Fruit fly (Drosophila melanogaster): Measurements from ENCODE around the gene CG5043.
A peak's percentile ranks its signal among the peaks of the same experiment; 100 is the strongest.

The CG5043 gene

dm6 chr2L:17427187-17427586, 6.5 kb upstream of the CG5043 start (continued):
- TF ChIP-seq Sox102F (GFP tag; optimal IDR thresholded peaks at IDR 0.05) (peak; percentile 4), cyc (GFP tag; optimal IDR thresholded peaks at IDR 0.05) (no peak), CG6163 (GFP tag; IDR thresholded peaks at IDR 0.05) (0 out of 3 replicates have a peak, but pooled peaks have one; percentile 33), CG10631 (GFP tag; optimal IDR thresholded peaks at IDR 0.05) (peak; percentile 23), CG6808 (GFP tag; optimal IDR thresholded peaks at IDR 0.05) (peak; percentile 41), pdm3 (GFP tag; optimal IDR thresholded peaks at IDR 0.05) (peak; percentile 3), net (GFP tag; optimal IDR thresholded peaks at IDR 0.05) (peak; percentile 7), Smox (GFP tag; optimal IDR thresholded peaks at IDR 0.05) (peak; percentile 10), CG3032 (tag; optimal IDR thresholded peaks at IDR 0.05) (peak; percentile 26), fkh (GFP tag; optimal IDR thresholded peaks at IDR 0.05) (no peak), Sox14 (GFP tag; optimal IDR thresholded peaks at IDR 0.05) (peak; percentile 32), CG4318 (GFP tag; optimal IDR thresholded peaks at IDR 0.05) (peak; percentile 52), Eip75B (GFP tag; optimal IDR thresholded peaks at IDR 0.05) (peak; percentile 2), Sox15 (GFP tag; optimal IDR thresholded peaks at IDR 0.05) (peak; percentile 1), topi (GFP tag; optimal IDR thresholded peaks at IDR 0.05) (no peak), CG8632 (GFP tag; optimal IDR thresholded peaks at IDR 0.05) (peak; percentile 20), CG7368 (GFP tag; optimal IDR thresholded peaks at IDR 0.05) (no peak), Ets96B (tag; optimal IDR thresholded peaks at IDR 0.05) (peak; percentile 40), esn (GFP tag; optimal IDR thresholded peaks at IDR 0.05) (peak; percentile 37), CG6792 (GFP tag; optimal IDR thresholded peaks at IDR 0.05) (no peak), CG11294 (GFP tag; IDR thresholded peaks at IDR 0.05) (no peak), CG3919 (GFP tag; optimal IDR thresholded peaks at IDR 0.05) (peak; percentile 17), salr (GFP tag; optimal IDR thresholded peaks at IDR 0.05) (peak in 1 of 2 experiments; percentile 26), CG11902 (GFP tag; optimal IDR thresholded peaks at IDR 0.05) (no peak), fd85E (GFP tag; optimal IDR thresholded peaks at IDR 0.05) (no peak)

- TF ChIP-seq CG6854 (GFP tag; optimal IDR thresholded peaks at IDR 0.05) (peak; percentile 25), vri (GFP tag; optimal IDR thresholded peaks at IDR 0.05) (peak; percentile 63), CG11902 (GFP tag; optimal IDR thresholded peaks at IDR 0.05) (no peak), acj6 (GFP tag; optimal IDR thresholded peaks at IDR 0.05) (no peak), CG10669 (GFP tag; optimal IDR thresholded peaks at IDR 0.05) (peak; percentile 28), Blimp-1 (GFP tag; optimal IDR thresholded peaks at IDR 0.05) (no peak), CG6808 (GFP tag; optimal IDR thresholded peaks at IDR 0.05) (peak; percentile 63), CG8632 (GFP tag; optimal IDR thresholded peaks at IDR 0.05) (no peak), CG9139 (GFP tag; optimal IDR thresholded peaks at IDR 0.05) (peak; percentile 81), pdm3 (GFP tag; optimal IDR thresholded peaks at IDR 0.05) (peak; percentile 7), OdsH (GFP tag; optimal IDR thresholded peaks at IDR 0.05) (no peak), CG16779 (tag; optimal IDR thresholded peaks at IDR 0.05) (peak; percentile 44), Hr38 (GFP tag; optimal IDR thresholded peaks at IDR 0.05) (no peak), Ets96B (tag; optimal IDR thresholded peaks at IDR 0.05) (peak; percentile 32), dsx (GFP tag; optimal IDR thresholded peaks at IDR 0.05; ENCODE audit: poor library complexity, severe bottlenecking) (peak; percentile 55), Hr39 (GFP tag; optimal IDR thresholded peaks at IDR 0.05) (no peak), CG6792 (GFP tag; optimal IDR thresholded peaks at IDR 0.05) (no peak), CG8319 (GFP tag; optimal IDR thresholded peaks at IDR 0.05) (peak; percentile 31), Lpt (GFP tag; optimal IDR thresholded peaks at IDR 0.05) (peak; percentile 22), Eip78C (GFP tag) (peak; percentile 80), CG31627 (GFP tag; optimal IDR thresholded peaks at IDR 0.05) (no peak), eg (GFP tag; IDR thresholded peaks at IDR 0.05) (peak; percentile 72), Ets21C (GFP tag; optimal IDR thresholded peaks at IDR 0.05) (no peak), Eip93F (GFP tag; optimal IDR thresholded peaks at IDR 0.05) (no peak), CG4318 (GFP tag; optimal IDR thresholded peaks at IDR 0.05) (no peak), dac (GFP tag; optimal IDR thresholded peaks at IDR 0.05) (no peak), Gug (GFP tag; IDR thresholded peaks at IDR 0.05) (peak; percentile 14; the same call in 1 of the 2 replicates), Smox (GFP tag; optimal IDR thresholded peaks at IDR 0.05) (no peak), ss (GFP tag; optimal IDR thresholded peaks at IDR 0.05) (peak; percentile 72 to 87), CG15336 (GFP tag; IDR thresholded peaks at IDR 0.05) (peak; percentile 59), esn (GFP tag; optimal IDR thresholded peaks at IDR 0.05) (peak; percentile 11), CG11294 (GFP tag; IDR thresholded peaks at IDR 0.05) (no peak), CG3919 (GFP tag; optimal IDR thresholded peaks at IDR 0.05) (peak; percentile 51), fkh (GFP tag; optimal IDR thresholded peaks at IDR 0.05) (peak; percentile 65), CG6276 (GFP tag; optimal IDR thresholded peaks at IDR 0.05) (peak; percentile 28), CG6163 (GFP tag; IDR thresholded peaks at IDR 0.05) (peak; percentile 64)
Observed at dm6 chr2L:17427929-17428456, 5.7 kb upstream of the CG5043 start.
